Fruit fly (Drosophila melanogaster): ENCODE results near the gene Daao2.
A peak's percentile ranks its signal among the peaks of the same experiment; 100 is the strongest.

Daao2 gene

DNA sequence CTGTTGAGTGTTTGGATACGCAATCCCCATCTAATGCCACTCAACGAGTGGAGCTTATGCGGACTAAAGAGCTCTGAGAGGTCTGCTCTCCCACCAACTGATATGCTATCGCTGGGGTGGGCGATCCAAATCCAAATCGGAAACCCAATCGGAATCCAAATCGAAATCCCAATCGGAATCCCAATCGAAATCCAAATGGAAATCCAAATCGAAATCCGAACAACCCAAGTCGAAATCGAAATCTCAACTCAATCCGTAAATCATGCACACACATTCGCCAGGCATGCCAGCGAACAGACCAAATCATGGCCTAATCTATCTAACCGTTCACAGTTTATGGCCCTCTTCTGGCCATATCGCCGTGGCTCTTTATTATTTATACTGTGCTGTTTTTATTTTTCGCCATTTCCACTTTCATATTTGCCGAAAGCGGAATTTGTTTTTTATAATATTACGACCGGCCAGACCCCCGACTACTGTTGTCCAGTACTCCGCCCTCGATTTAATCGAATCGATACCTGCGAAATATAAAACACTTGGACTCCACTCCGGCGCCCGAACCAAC, 24.8 kb downstream of the Daao2 start:
- TF ChIP-seq CG13204 (GFP tag; optimal IDR thresholded peaks at IDR 0.05), result no peak
- no peak for TF ChIP-seq CG14655 (GFP tag; optimal IDR thresholded peaks at IDR 0.05)
- no peak for TF ChIP-seq CG32121 (GFP tag; IDR thresholded peaks at IDR 0.05)
- no peak for TF ChIP-seq CG15710 (tag; optimal IDR thresholded peaks at IDR 0.05)
- no peak for TF ChIP-seq gl (tag; optimal IDR thresholded peaks at IDR 0.05)
- TF ChIP-seq EcR (GFP tag; optimal IDR thresholded peaks at IDR 0.05), result no peak
- TF ChIP-seq rn (GFP tag; IDR thresholded peaks at IDR 0.05), result no peak

DNA sequence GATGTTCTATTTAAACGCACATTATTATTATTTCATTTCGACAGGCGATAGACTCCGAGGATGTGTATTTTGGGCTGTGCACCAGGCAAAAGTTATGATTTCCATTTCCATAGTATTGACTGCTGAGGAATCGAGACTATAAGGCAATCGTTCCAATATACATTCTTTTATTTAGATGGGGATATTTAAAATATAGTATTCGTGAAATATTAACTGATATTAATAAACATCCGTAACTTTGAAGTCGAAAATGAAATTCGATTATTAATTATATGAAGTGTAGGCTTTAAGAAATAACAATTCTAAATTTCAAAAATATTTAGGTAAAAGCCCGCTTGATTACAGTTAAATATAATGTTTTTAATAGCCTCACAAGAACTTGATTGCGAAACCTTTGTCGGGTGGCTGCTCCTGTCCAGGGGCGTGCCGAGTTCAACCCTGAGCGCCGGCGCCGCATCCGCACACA, 27.5 kb downstream of the Daao2 start:
- TF ChIP-seq Ets98B (GFP tag; IDR thresholded peaks at IDR 0.05) (no peak), CG13204 (GFP tag; optimal IDR thresholded peaks at IDR 0.05) (no peak), CG8159 (tag; optimal IDR thresholded peaks at IDR 0.05) (peak; percentile 46), CG14655 (GFP tag; optimal IDR thresholded peaks at IDR 0.05) (peak; percentile 25), rn (GFP tag; IDR thresholded peaks at IDR 0.05) (no peak), gl (tag; optimal IDR thresholded peaks at IDR 0.05) (no peak), CG15710 (tag; optimal IDR thresholded peaks at IDR 0.05) (peak; percentile 4)

DNA sequence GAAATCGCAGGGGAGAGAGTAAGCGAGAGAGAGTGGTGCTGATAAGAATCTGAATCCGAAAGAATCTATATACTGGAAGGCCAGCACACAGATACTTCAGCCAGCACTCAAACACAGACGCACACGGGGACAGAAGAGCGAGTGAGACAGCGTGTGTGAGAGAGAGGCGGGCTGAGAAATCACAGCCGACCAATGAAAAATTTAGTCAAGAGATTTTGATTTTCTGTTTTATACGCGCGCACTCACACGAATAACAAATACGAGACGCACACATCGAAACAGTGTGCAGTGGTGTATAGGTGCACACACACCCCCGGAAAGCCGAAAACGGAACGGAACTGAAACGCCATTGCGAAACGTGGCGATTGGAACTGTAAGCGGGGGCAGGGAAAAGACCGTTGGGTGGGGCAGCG, 30.9 kb downstream of the Daao2 start:
- TF ChIP-seq CG14655 (GFP tag; optimal IDR thresholded peaks at IDR 0.05), result no peak
- TF ChIP-seq Snoo (tag; optimal IDR thresholded peaks at IDR 0.05), result no peak
- no peak for TF ChIP-seq fd96Ca (GFP tag; IDR thresholded peaks at IDR 0.05)
- TF ChIP-seq rn (GFP tag; IDR thresholded peaks at IDR 0.05), result no peak
- TF ChIP-seq EcR (GFP tag; optimal IDR thresholded peaks at IDR 0.05), result no peak
- no peak for TF ChIP-seq Ets98B (GFP tag; IDR thresholded peaks at IDR 0.05)
- no peak for TF ChIP-seq CG8301 (tag; optimal IDR thresholded peaks at IDR 0.05)
- no peak for TF ChIP-seq CG4496 (GFP tag; IDR thresholded peaks at IDR 0.05)
- no peak for TF ChIP-seq CG9948 (tag; optimal IDR thresholded peaks at IDR 0.05)
- TF ChIP-seq CG17806 (tag; optimal IDR thresholded peaks at IDR 0.05), result no peak

DNA sequence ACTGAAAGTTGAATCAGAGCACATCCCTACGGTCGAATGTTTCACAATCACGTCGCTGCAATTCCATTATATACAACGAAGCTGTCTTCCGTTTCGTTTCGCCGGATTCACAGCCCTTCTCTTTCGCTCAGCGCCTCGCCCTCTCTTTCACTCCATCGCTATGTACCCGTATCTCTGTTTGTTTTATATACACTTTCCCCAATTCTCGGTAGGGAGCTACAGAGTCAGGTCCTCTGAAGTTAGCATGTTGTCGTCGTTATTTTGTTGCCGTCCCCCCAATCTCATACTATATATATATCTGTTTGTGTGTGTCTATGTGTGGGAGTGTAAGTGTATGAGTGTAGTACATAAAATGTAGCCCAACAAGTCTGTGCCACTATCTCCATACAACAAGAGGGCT, 33.3 kb downstream of the Daao2 start:
- TF ChIP-seq CG17806 (tag; optimal IDR thresholded peaks at IDR 0.05) (no peak), Pif1B (GFP tag; optimal IDR thresholded peaks at IDR 0.05) (no peak), CG9948 (tag; optimal IDR thresholded peaks at IDR 0.05) (no peak)

DNA sequence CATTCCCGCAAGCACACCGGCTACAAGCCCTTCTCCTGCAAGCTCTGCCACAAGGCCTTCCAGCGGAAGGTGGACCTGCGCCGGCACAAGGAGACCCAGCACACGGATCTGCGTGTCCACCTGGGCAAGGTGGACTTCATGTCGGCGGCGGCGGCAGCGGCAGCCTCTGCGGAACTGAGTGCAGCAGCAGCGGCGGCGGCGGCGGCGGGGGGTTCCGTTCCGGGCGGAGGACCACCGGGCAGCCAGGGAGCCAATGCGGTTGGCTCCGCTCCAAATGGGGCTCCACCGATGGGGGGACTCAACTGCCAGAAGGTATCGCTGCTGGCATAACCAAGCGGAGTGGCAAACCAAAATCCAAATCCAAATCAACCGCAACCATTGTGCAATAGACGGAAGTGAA, 35.0 kb downstream of the Daao2 start:
- TF ChIP-seq CG10348 (GFP tag; IDR thresholded peaks at IDR 0.05), result no peak
- no peak for TF ChIP-seq Pif1A (GFP tag; optimal IDR thresholded peaks at IDR 0.05)
- TF ChIP-seq CG32121 (GFP tag; IDR thresholded peaks at IDR 0.05), result no peak
- no peak for TF ChIP-seq Ets98B (GFP tag; IDR thresholded peaks at IDR 0.05)
- TF ChIP-seq CG17806 (tag; optimal IDR thresholded peaks at IDR 0.05), result no peak
- TF ChIP-seq CG4496 (GFP tag; IDR thresholded peaks at IDR 0.05), result no peak
- TF ChIP-seq CG13204 (GFP tag; optimal IDR thresholded peaks at IDR 0.05), result no peak
- TF ChIP-seq rn (GFP tag; IDR thresholded peaks at IDR 0.05), result no peak
- no peak for TF ChIP-seq fd96Ca (GFP tag; IDR thresholded peaks at IDR 0.05)
- TF ChIP-seq CG8301 (tag; optimal IDR thresholded peaks at IDR 0.05), result no peak
- no peak for TF ChIP-seq CG15710 (tag; optimal IDR thresholded peaks at IDR 0.05)
- no peak for TF ChIP-seq CG14655 (GFP tag; optimal IDR thresholded peaks at IDR 0.05)
- TF ChIP-seq CG12605 (GFP tag; IDR thresholded peaks at IDR 0.05), result no peak
- no peak for TF ChIP-seq CG34367 (tag; optimal IDR thresholded peaks at IDR 0.05)

DNA sequence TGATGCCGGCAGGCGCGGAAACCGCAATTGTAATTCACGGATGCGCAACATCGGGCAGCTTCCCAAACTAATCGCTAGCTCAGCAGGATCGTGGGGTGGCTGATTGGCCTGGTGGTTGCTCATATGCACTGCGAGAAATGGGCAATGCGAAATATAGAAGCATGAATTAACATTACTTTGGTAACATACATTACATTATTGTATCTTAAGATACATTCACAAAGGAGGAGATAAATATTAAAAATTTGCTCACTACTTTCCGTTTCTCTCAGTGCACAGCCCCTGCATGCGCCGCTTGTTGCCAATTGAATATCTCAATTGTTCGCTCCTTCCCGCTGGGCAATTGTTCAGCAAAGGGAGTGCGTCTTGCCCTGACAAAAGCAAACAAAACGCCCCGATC, 38.5 kb downstream of the Daao2 start:
- TF ChIP-seq CG32121 (GFP tag; IDR thresholded peaks at IDR 0.05) (no peak), CG8159 (tag; optimal IDR thresholded peaks at IDR 0.05) (peak; percentile 21), EcR (GFP tag; optimal IDR thresholded peaks at IDR 0.05) (no peak), CG4496 (GFP tag; IDR thresholded peaks at IDR 0.05) (no peak), CG17806 (tag; optimal IDR thresholded peaks at IDR 0.05) (no peak)

DNA sequence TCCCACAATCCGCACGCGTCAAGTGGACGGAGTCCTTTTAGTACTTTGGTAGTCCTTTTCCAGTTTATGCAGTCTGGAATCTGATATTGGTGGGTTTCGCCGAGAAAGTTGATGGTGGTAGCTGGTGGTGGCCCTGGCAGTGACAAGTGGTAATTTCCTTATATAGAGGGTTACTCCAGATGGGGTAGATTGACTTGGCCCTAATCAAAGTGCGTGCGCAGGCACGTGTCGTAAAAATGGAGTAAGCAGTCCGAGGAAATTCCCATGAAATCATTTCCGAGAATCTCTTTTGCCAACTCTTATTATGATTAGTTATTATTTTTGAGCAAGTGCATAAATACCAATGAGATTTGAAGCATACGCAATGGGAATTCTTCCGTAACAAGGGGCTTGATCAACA, 40.6 kb downstream of the Daao2 start:
- TF ChIP-seq CG32121 (GFP tag; IDR thresholded peaks at IDR 0.05), result no peak
- TF ChIP-seq CG14655 (GFP tag; optimal IDR thresholded peaks at IDR 0.05), result no peak
- no peak for TF ChIP-seq CG8301 (tag; optimal IDR thresholded peaks at IDR 0.05)
- no peak for TF ChIP-seq Ets98B (GFP tag; IDR thresholded peaks at IDR 0.05)
- no peak for TF ChIP-seq D1 (tag; optimal IDR thresholded peaks at IDR 0.05)
- no peak for TF ChIP-seq CG8159 (tag; optimal IDR thresholded peaks at IDR 0.05)
- TF ChIP-seq rn (GFP tag; IDR thresholded peaks at IDR 0.05), result no peak
- no peak for TF ChIP-seq EcR (GFP tag; optimal IDR thresholded peaks at IDR 0.05)
- no peak for TF ChIP-seq CG4496 (GFP tag; IDR thresholded peaks at IDR 0.05)
- no peak for TF ChIP-seq Snoo (tag; optimal IDR thresholded peaks at IDR 0.05)
- no peak for TF ChIP-seq CG10348 (GFP tag; IDR thresholded peaks at IDR 0.05)
- TF ChIP-seq Pif1A (GFP tag; optimal IDR thresholded peaks at IDR 0.05), result no peak
- TF ChIP-seq CG12605 (GFP tag; IDR thresholded peaks at IDR 0.05), result no peak
- TF ChIP-seq gl (tag; optimal IDR thresholded peaks at IDR 0.05), result no peak

All from whole organism, pupa.